Fruit fly (Drosophila melanogaster): ENCODE results near the gene beg.

DNA sequence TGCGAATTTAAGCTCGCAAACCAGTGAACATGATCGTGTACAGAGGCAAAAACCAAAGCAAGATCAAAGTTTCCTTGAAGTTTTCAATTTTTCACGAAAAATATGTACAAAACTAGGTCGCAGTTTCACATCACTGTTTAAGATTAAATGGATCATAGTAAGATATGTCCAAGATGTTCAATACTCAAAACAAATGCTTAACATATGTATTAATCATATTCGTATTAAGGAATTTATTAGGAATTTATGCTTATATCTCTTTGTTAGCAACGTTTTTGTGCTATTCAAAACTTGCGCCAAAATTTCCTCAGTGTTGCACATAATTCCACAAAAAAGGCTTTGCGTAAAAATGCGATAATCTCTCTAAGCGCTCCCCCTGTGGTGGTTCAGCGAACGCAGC is 48.1 kb upstream of the beg start:
- TF ChIP-seq CG8478 (optimal IDR thresholded peaks at IDR 0.05) (no peak), CTCF (optimal IDR thresholded peaks at IDR 0.05) (no peak)
